Worm (Caenorhabditis elegans) whole organism, L3 larva: ENCODE measurements around the gene vep-2.

Experiments used
- R02D3.7 ChIP-seq: fragments of 150-350 bp; optimal IDR thresholded peaks from 2 replicates; lab custom pipeline; 2014; ENCODE audit warnings: missing biosample characterization, missing genetic modification characterization
- aly-2 ChIP-seq: fragments of 150-350 bp; optimal IDR thresholded peaks from 2 replicates; lab custom pipeline; 2014; ENCODE audit warnings: missing biosample characterization, missing genetic modification characterization
- ama-1 ChIP-seq: fragments of 150-350 bp; optimal IDR thresholded peaks from 2 replicates; lab custom pipeline; 2018
- ceh-28 ChIP-seq: fragments of 150-350 bp; optimal IDR thresholded peaks from 2 replicates; lab custom pipeline; 2014; ENCODE audit warnings: missing biosample characterization, missing genetic modification reagents, missing genetic modification characterization
- egl-27 ChIP-seq: sonication (generic microtip); optimal IDR thresholded peaks from 4 replicates; lab custom pipeline; 2017; ENCODE audit warnings: missing biosample characterization, missing genetic modification reagents, missing genetic modification characterization
- egl-5 ChIP-seq: fragments of 150-350 bp; optimal IDR thresholded peaks from 2 replicates; lab custom pipeline; 2017; ENCODE audit warnings: missing biosample characterization, missing genetic modification reagents, missing genetic modification characterization, inconsistent platforms
- elt-2 ChIP-seq: sonication (generic microtip); optimal IDR thresholded peaks from 2 replicates; lab custom pipeline; 2016; ENCODE audit warnings: missing genetic modification reagents, mild to moderate bottlenecking, missing genetic modification characterization, missing compliant biosample characterization
- eor-1 ChIP-seq, 2 experiments: fragments of 150-350 bp; optimal IDR thresholded peaks; 2 replicates each; lab custom pipeline; 2014 to 2018; ENCODE audit warnings: missing biosample characterization in 2 of 2, missing genetic modification characterization in 2 of 2
- fkh-2 ChIP-seq: fragments of 150-350 bp; optimal IDR thresholded peaks from 2 replicates; lab custom pipeline; 2014; ENCODE audit warnings: missing biosample characterization, missing genetic modification reagents, missing genetic modification characterization
- hmg-11 ChIP-seq: sonication (generic microtip); optimal IDR thresholded peaks from 2 replicates; lab custom pipeline; 2016; ENCODE audit warnings: missing genetic modification characterization, missing compliant biosample characterization
- jun-1 ChIP-seq: fragments of 150-350 bp; optimal IDR thresholded peaks from 2 replicates; lab custom pipeline; 2014; ENCODE audit warnings: missing biosample characterization, missing genetic modification reagents, missing genetic modification characterization
- lin-15B ChIP-seq: fragments of 150-350 bp; optimal IDR thresholded peaks from 2 replicates; lab custom pipeline; 2014; ENCODE audit warnings: missing biosample characterization, missing genetic modification characterization
- lin-39 ChIP-seq: fragments of 150-350 bp; optimal IDR thresholded peaks from 2 replicates; lab custom pipeline; 2018; ENCODE audit warnings: missing biosample characterization, missing genetic modification reagents, missing genetic modification characterization
- mdl-1 ChIP-seq: fragments of 150-350 bp; optimal IDR thresholded peaks from 2 replicates; lab custom pipeline; 2014; ENCODE audit warnings: missing biosample characterization, missing genetic modification characterization
- nfya-1 ChIP-seq: sonication (generic microtip); optimal IDR thresholded peaks from 2 replicates; lab custom pipeline; 2017; ENCODE audit warnings: missing genetic modification characterization, mild to moderate bottlenecking, missing compliant biosample characterization, antibody characterized with exemption, moderate library complexity; ENCODE audit not compliant: insufficient read depth
- nhr-11 ChIP-seq: fragments of 150-350 bp; optimal IDR thresholded peaks from 2 replicates; lab custom pipeline; 2014; ENCODE audit warnings: missing biosample characterization, missing genetic modification characterization
- nhr-23 ChIP-seq: fragments of 150-350 bp; optimal IDR thresholded peaks from 2 replicates; lab custom pipeline; 2014; ENCODE audit warnings: missing biosample characterization, missing genetic modification reagents, missing genetic modification characterization
- nhr-237 ChIP-seq: fragments of 150-350 bp; optimal IDR thresholded peaks from 2 replicates; lab custom pipeline; 2014; ENCODE audit warnings: missing biosample characterization, missing genetic modification characterization
- nhr-25 ChIP-seq: sonication (generic microtip); optimal IDR thresholded peaks from 2 replicates; lab custom pipeline; 2017; ENCODE audit warnings: missing biosample characterization, missing genetic modification characterization
- nhr-28 ChIP-seq: fragments of 150-350 bp; optimal IDR thresholded peaks from 2 replicates; lab custom pipeline; 2014; ENCODE audit warnings: missing biosample characterization, missing genetic modification characterization
- nhr-43 ChIP-seq: sonication (generic microtip); optimal IDR thresholded peaks from 2 replicates; lab custom pipeline; 2016; ENCODE audit warnings: mild to moderate bottlenecking, missing genetic modification characterization, missing compliant biosample characterization; ENCODE audit not compliant: poor library complexity, severe bottlenecking
- nhr-76 ChIP-seq: fragments of 150-350 bp; sonication (generic microtip); optimal IDR thresholded peaks from 5 replicates; lab custom pipeline; 2014; ENCODE audit warnings: missing biosample characterization, missing genetic modification characterization
- pha-4 ChIP-seq: fragments of 150-350 bp; optimal IDR thresholded peaks from 2 replicates; lab custom pipeline; 2014; ENCODE audit warnings: missing biosample characterization, missing genetic modification reagents, missing genetic modification characterization
- sea-2 ChIP-seq: fragments of 150-350 bp; sonication (generic microtip); optimal IDR thresholded peaks from 4 replicates; lab custom pipeline; 2014; ENCODE audit warnings: missing biosample characterization, missing genetic modification reagents, missing genetic modification characterization
- skn-1 ChIP-seq: fragments of 150-350 bp; optimal IDR thresholded peaks from 2 replicates; lab custom pipeline; 2014; ENCODE audit warnings: missing biosample characterization, missing genetic modification characterization
- snpc-4 ChIP-seq: fragments of 150-350 bp; optimal IDR thresholded peaks from 2 replicates; lab custom pipeline; 2014; ENCODE audit warnings: missing biosample characterization, missing genetic modification characterization
- tbx-2 ChIP-seq: sonication (generic microtip); optimal IDR thresholded peaks from 2 replicates; lab custom pipeline; 2016; ENCODE audit warnings: mild to moderate bottlenecking, missing genetic modification characterization, missing compliant biosample characterization
- unc-39 ChIP-seq: sonication (generic microtip); optimal IDR thresholded peaks from 4 replicates; lab custom pipeline; 2017; ENCODE audit warnings: missing biosample characterization, missing genetic modification characterization
- zag-1 ChIP-seq: fragments of 150-350 bp; optimal IDR thresholded peaks from 2 replicates; lab custom pipeline; 2014; ENCODE audit warnings: missing biosample characterization, missing genetic modification characterization
- ztf-11 ChIP-seq: fragments of 150-350 bp; optimal IDR thresholded peaks from 2 replicates; lab custom pipeline; 2014; ENCODE audit warnings: missing biosample characterization, missing genetic modification characterization

The vep-2 gene

ce11 chrX:3645924-3646323, 17.8 kb downstream of the vep-2 start:
- TF ChIP-seq hmg-11 (tag; lab: Kevin White, UChicago) (no peak), nhr-28 (tag; lab: Kevin White, UChicago) (no peak), ztf-11 (tag; lab: Kevin White, UChicago) (no peak), fkh-2 (tag; lab: Kevin White, UChicago) (no peak), nhr-43 (tag; lab: Kevin White, UChicago) (no peak), R02D3.7 (tag; lab: Kevin White, UChicago) (no peak)
- TF ChIP-seq, all 47 proteins: peak for 0

- TF ChIP-seq snpc-4 (tag; lab: Kevin White, UChicago) (peak; percentile 0), lin-39 (tag; lab: Kevin White, UChicago) (peak; percentile 69), eor-1 (tag; optimal IDR thresholded peaks at IDR 0.05; lab: Kevin White, UChicago) (no peak), nhr-237 (tag; lab: Kevin White, UChicago) (no peak), egl-27 (tag; lab: Kevin White, UChicago) (no peak), nhr-23 (tag; lab: Kevin White, UChicago) (peak; percentile 17), elt-2 (tag; lab: Kevin White, UChicago) (peak; percentile 41), skn-1 (tag; lab: Kevin White, UChicago) (peak; percentile 33), tbx-2 (tag; lab: Kevin White, UChicago) (no peak), lin-15B (tag; lab: Kevin White, UChicago) (peak; percentile 25), mdl-1 (tag; lab: Kevin White, UChicago) (peak; percentile 64), jun-1 (peak; percentile 41), hmg-11 (tag; lab: Kevin White, UChicago) (peak; percentile 83), unc-39 (tag; lab: Kevin White, UChicago) (no peak), nhr-43 (tag; lab: Kevin White, UChicago) (no peak), nfya-1 (tag; lab: Kevin White, UChicago) (peak; percentile 68), ceh-28 (tag; lab: Kevin White, UChicago) (peak; percentile 29), pha-4 (tag; lab: Kevin White, UChicago) (peak; percentile 82), nhr-25 (peak; percentile 44)
Measured at ce11 chrX:3650100-3650809, 22.1 kb downstream of the vep-2 start, which contains the start of the genes sax-1 and R11G1.2. Gene sax-1 (minus strand): TSS chrX:3650150. Gene R11G1.2 (plus strand): TSS chrX:3650614.

- peak; percentile 52 for TF ChIP-seq nhr-23 (tag; lab: Kevin White, UChicago)
- no peak for TF ChIP-seq zag-1 (tag; lab: Kevin White, UChicago)
Measured at ce11 chrX:3654623-3655022, 26.5 kb downstream of the vep-2 start, which contains the start of gene R11G1.11. Gene R11G1.11 (plus strand): TSS chrX:3654923.

- no peak for TF ChIP-seq nhr-28 (tag; lab: Kevin White, UChicago)
- no peak for TF ChIP-seq nhr-11 (tag; lab: Kevin White, UChicago)
- no peak for TF ChIP-seq egl-5 (tag; lab: Kevin White, UChicago)
- TF ChIP-seq lin-39 (tag; lab: Kevin White, UChicago): no peak
- TF ChIP-seq nhr-43 (tag; lab: Kevin White, UChicago): no peak
- no peak for TF ChIP-seq aly-2 (tag; lab: Kevin White, UChicago)
- TF ChIP-seq ama-1 (lab: Kevin White, UChicago): no peak
- no peak for TF ChIP-seq snpc-4 (tag; lab: Kevin White, UChicago)
Measured at ce11 chrX:3655972-3656371, 27.9 kb downstream of the vep-2 start, which contains the start of gene R11G1.7. Gene R11G1.7 (plus strand): TSS chrX:3656272.

DNA sequence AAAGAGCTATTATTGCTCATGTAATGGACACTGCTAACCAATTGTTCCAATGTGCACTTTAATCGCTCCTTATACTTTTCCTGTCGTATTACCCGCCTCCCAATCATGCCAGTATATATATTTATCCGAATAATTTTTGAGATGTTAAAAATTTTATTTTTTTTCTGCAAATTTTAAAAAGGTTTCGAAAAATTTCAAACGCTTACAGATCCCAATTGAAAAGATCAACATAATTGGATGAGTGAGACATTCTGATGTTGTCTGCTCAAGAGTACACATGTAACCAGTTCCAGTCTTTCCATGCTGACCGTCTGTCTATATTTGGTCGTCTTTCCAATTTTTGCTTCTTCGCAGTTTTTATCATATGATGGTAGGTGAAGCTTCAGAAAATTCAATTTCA, 31.1 kb downstream of the vep-2 start, which contains the start of gene R11G1.1:
R11G1.1 (plus strand) TSS at position 301 of the 400 bp plus-strand sequence.
- TF ChIP-seq nhr-43 (tag; lab: Kevin White, UChicago): no peak
- no peak for TF ChIP-seq unc-39 (tag; lab: Kevin White, UChicago)
- no peak for TF ChIP-seq nhr-76
- TF ChIP-seq nfya-1 (tag; lab: Kevin White, UChicago): no peak
- TF ChIP-seq sea-2 (GFP tag; lab: Kevin White, UChicago): no peak
